Worm (Caenorhabditis elegans): Measurements from ENCODE around the gene F35B12.9.

- TF ChIP-seq cog-1 (tag; optimal IDR thresholded peaks at IDR 0.05): no peak
- no peak for TF ChIP-seq tab-1 (GFP tag; IDR thresholded peaks at IDR 0.05)
- TF ChIP-seq flt-1 (GFP tag; IDR thresholded peaks at IDR 0.05): no peak
- no peak for TF ChIP-seq klf-2 (GFP tag; conservative IDR thresholded peaks at IDR 0.05)
- TF ChIP-seq ztf-29 (GFP tag; IDR thresholded peaks at IDR 0.05): no peak
- no peak for TF ChIP-seq T22C8.4 (GFP tag; IDR thresholded peaks at IDR 0.05)
- TF ChIP-seq ztf-23 (GFP tag; IDR thresholded peaks at IDR 0.05): no peak
These were observed 15.8 kb upstream of the F35B12.9 start for ce11 chrV:11585122-11585521.
